Worm (Caenorhabditis elegans): ENCODE measurements around the gene M03F4.6.

- TF ChIP-seq ama-1 (optimal IDR thresholded peaks at IDR 0.05) = no peak
- no peak for TF ChIP-seq tbx-37 (GFP tag; conservative IDR thresholded peaks at IDR 0.05)
- TF ChIP-seq tbx-11 (GFP tag; IDR thresholded peaks at IDR 0.05) = no peak
- TF ChIP-seq tra-4 (tag; optimal IDR thresholded peaks at IDR 0.05) = no peak
- TF ChIP-seq hnd-1 (tag; optimal IDR thresholded peaks at IDR 0.05) = no peak
- no peak for TF ChIP-seq flt-1 (GFP tag; IDR thresholded peaks at IDR 0.05)
- TF ChIP-seq F13C5.2 (tag; optimal IDR thresholded peaks at IDR 0.05) = no peak
- TF ChIP-seq B0310.2 (tag; optimal IDR thresholded peaks at IDR 0.05) = no peak
- no peak for TF ChIP-seq ceh-13 (GFP tag; optimal IDR thresholded peaks at IDR 0.05)
- no peak for TF ChIP-seq ceh-36 (tag; optimal IDR thresholded peaks at IDR 0.05)
- no peak for TF ChIP-seq pes-1 (GFP tag; IDR thresholded peaks at IDR 0.05)
- no peak for TF ChIP-seq ets-7 (tag; optimal IDR thresholded peaks at IDR 0.05)
- no peak for TF ChIP-seq aly-1 (tag; optimal IDR thresholded peaks at IDR 0.05)
- no peak for TF ChIP-seq hmg-4 (GFP tag; optimal IDR thresholded peaks at IDR 0.05)
Observed at ce11 chrX:4982009-4982625, 13.0 kb upstream of the M03F4.6 start.

Data from whole organism, early embryonic.